Fruit fly (Drosophila melanogaster): ENCODE measurements around the gene CG4766.

The CG4766 gene

dm6 chrX:6037180-6037946 is 36.8 kb upstream of the CG4766 start, which contains the start of the genes rux and MCTS1 (continued):
- TF ChIP-seq CG13424 (tag; optimal IDR thresholded peaks at IDR 0.05), result no peak
- TF ChIP-seq bowl (GFP tag; IDR thresholded peaks at IDR 0.05), result no peak
- peak; percentile 97 for TF ChIP-seq BEAF-32 (GFP tag; optimal IDR thresholded peaks at IDR 0.05)
- no peak for TF ChIP-seq scrt (GFP tag; optimal IDR thresholded peaks at IDR 0.05)
- no peak for TF ChIP-seq CG31388 (GFP tag; optimal IDR thresholded peaks at IDR 0.05)
- TF ChIP-seq CG13123 (GFP tag; optimal IDR thresholded peaks at IDR 0.05), result no peak
- peak; percentile 17; the same call in 1 of the 2 replicates for TF ChIP-seq ranshi (GFP tag; IDR thresholded peaks at IDR 0.05)
- peak; percentile 9 for TF ChIP-seq Hmr (GFP tag; optimal IDR thresholded peaks at IDR 0.05)
- TF ChIP-seq CG6272 (GFP tag; IDR thresholded peaks at IDR 0.05), result peak; percentile 53
- peak; percentile 98 for TF ChIP-seq HLH4C (GFP tag; IDR thresholded peaks at IDR 0.05; ENCODE audit: partially characterized antibody)
- peak; percentile 39 for TF ChIP-seq HLH54F (GFP tag; optimal IDR thresholded peaks at IDR 0.05)
- no peak for TF ChIP-seq bigmax (GFP tag; optimal IDR thresholded peaks at IDR 0.05)
- TF ChIP-seq CG31441 (GFP tag; IDR thresholded peaks at IDR 0.05), result 0 out of 2 replicates have a peak, but pooled peaks have one; percentile 48
- TF ChIP-seq CG17328 (GFP tag; IDR thresholded peaks at IDR 0.05), result 0 out of 2 replicates have a peak, but pooled peaks have one; percentile 7
- no peak for TF ChIP-seq Taf1 (GFP tag; IDR thresholded peaks at IDR 0.05)
- peak; percentile 31 for TF ChIP-seq bcd (GFP tag; optimal IDR thresholded peaks at IDR 0.05)
- TF ChIP-seq Bteb2 (GFP tag; optimal IDR thresholded peaks at IDR 0.05), result no peak
- TF ChIP-seq usp (GFP tag; optimal IDR thresholded peaks at IDR 0.05), result no peak
- peak; percentile 5 for TF ChIP-seq fd96Cb (tag; optimal IDR thresholded peaks at IDR 0.05)
- TF ChIP-seq CG6654 (GFP tag; optimal IDR thresholded peaks at IDR 0.05), result no peak
- TF ChIP-seq CG8290 (GFP tag; optimal IDR thresholded peaks at IDR 0.05), result peak; percentile 60
- peak; percentile 73 to 93 for TF ChIP-seq CG8290 (tag; optimal IDR thresholded peaks at IDR 0.05)
- peak; percentile 56 for TF ChIP-seq Rfx (GFP tag; IDR thresholded peaks at IDR 0.05)
- TF ChIP-seq Xrp1 (GFP tag; IDR thresholded peaks at IDR 0.05), result no peak
- TF ChIP-seq CG17359 (tag; optimal IDR thresholded peaks at IDR 0.05), result no peak
- TF ChIP-seq MTF-1 (GFP tag; optimal IDR thresholded peaks at IDR 0.05; ENCODE audit: borderline replicate concordance), result no peak
- TF ChIP-seq vvl (GFP tag; IDR thresholded peaks at IDR 0.05), result 0 out of 2 replicates have a peak, but pooled peaks have one; percentile 34
- TF ChIP-seq stwl (tag; optimal IDR thresholded peaks at IDR 0.05), result peak; percentile 51
- TF ChIP-seq Meics (GFP tag; optimal IDR thresholded peaks at IDR 0.05), result peak; percentile 26
- TF ChIP-seq Hr78 (GFP tag; optimal IDR thresholded peaks at IDR 0.05), result peak; percentile 64 to 100
- TF ChIP-seq CG33213 (GFP tag; optimal IDR thresholded peaks at IDR 0.05), result peak; percentile 19
- TF ChIP-seq CG16813 (GFP tag; IDR thresholded peaks at IDR 0.05; ENCODE audit: partially characterized antibody), result peak; percentile 97
- TF ChIP-seq CG15514 (GFP tag; optimal IDR thresholded peaks at IDR 0.05), result peak; percentile 14
- no peak for TF ChIP-seq CG18476 (GFP tag; optimal IDR thresholded peaks at IDR 0.05)
- TF ChIP-seq CoRest (tag; optimal IDR thresholded peaks at IDR 0.05), result peak; percentile 52
- TF ChIP-seq CG1792 (GFP tag; optimal IDR thresholded peaks at IDR 0.05), result no peak
- peak; percentile 63 for TF ChIP-seq CG9932 (GFP tag; IDR thresholded peaks at IDR 0.05)
- TF ChIP-seq tll (GFP tag; optimal IDR thresholded peaks at IDR 0.05), result peak in 1 of 2 experiments; percentile 54
- no peak for TF ChIP-seq emc (GFP tag; optimal IDR thresholded peaks at IDR 0.05)
- TF ChIP-seq CG13624 (GFP tag; optimal IDR thresholded peaks at IDR 0.05), result peak; percentile 3
- TF ChIP-seq CG34224 (GFP tag; IDR thresholded peaks at IDR 0.05; ENCODE audit: partially characterized antibody), result peak; percentile 82
- no peak for TF ChIP-seq insv (GFP tag; optimal IDR thresholded peaks at IDR 0.05)
- TF ChIP-seq CG34422 (GFP tag; IDR thresholded peaks at IDR 0.05), result peak; percentile 18; the same call in 1 of the 3 replicates
- peak; percentile 50 for TF ChIP-seq lilli (GFP tag; optimal IDR thresholded peaks at IDR 0.05)
- no peak for TF ChIP-seq CG6175 (GFP tag; IDR thresholded peaks at IDR 0.05)
- TF ChIP-seq CG13287 (GFP tag; IDR thresholded peaks at IDR 0.05; ENCODE audit: partially characterized antibody), result peak; percentile 95
- peak; percentile 12 for TF ChIP-seq dmrt11E (tag; optimal IDR thresholded peaks at IDR 0.05)
- TF ChIP-seq lab (GFP tag; optimal IDR thresholded peaks at IDR 0.05), result peak; percentile 10

Data from whole organism, embryonic.